Worm (Caenorhabditis elegans) whole organism, L1 larva: ENCODE results near the gene flp-18.

Source experiments
- C04F5.9 ChIP-seq: sonication (generic microtip); optimal IDR thresholded peaks from 2 replicates; lab custom pipeline; 2016; ENCODE audit warnings: missing genetic modification characterization, missing compliant biosample characterization
- Y116A8C.19 ChIP-seq: sonication (generic microtip); optimal IDR thresholded peaks from 2 replicates; lab custom pipeline; 2016; ENCODE audit warnings: missing compliant biosample characterization, missing genetic modification characterization, borderline replicate concordance
- ama-1 ChIP-seq: fragments of 150-350 bp; optimal IDR thresholded peaks from 2 replicates; lab custom pipeline; 2014
- blmp-1 ChIP-seq: fragments of 150-350 bp; optimal IDR thresholded peaks from 2 replicates; lab custom pipeline; 2014; ENCODE audit warnings: missing biosample characterization, missing genetic modification characterization
- ceh-8 ChIP-seq: fragments of 200-800 bp; sonication (Bioruptor generic); optimal IDR thresholded peaks from 2 replicates; lab custom pipeline; 2018; ENCODE audit warnings: mild to moderate bottlenecking, missing genetic modification characterization, moderate library complexity, missing compliant biosample characterization
- ceh-82 ChIP-seq, 3 experiments: fragments of 150-350 bp in 1 of 3; sonication (generic microtip) in 2 of 3; optimal IDR thresholded peaks; 2 replicates each; lab custom pipeline; 2014 to 2017; ENCODE audit warnings: missing biosample characterization in 3 of 3, missing genetic modification characterization in 3 of 3
- ceh-90 ChIP-seq: sonication (generic microtip); optimal IDR thresholded peaks from 2 replicates; lab custom pipeline; 2016; ENCODE audit warnings: missing genetic modification characterization, missing compliant biosample characterization
- efl-1 ChIP-seq, 4 experiments: fragments of 150-350 bp; optimal IDR thresholded peaks in 3 of 4; peaks in 1 of 4; 1 replicate in 1 of 4; 2 replicates in 3 of 4; lab custom pipeline; 2014; ENCODE audit warnings: missing biosample characterization in 2 of 4, missing genetic modification characterization in 2 of 4, missing genetic modification reagents in 2 of 4
- egl-13 ChIP-seq: sonication (generic microtip); optimal IDR thresholded peaks from 2 replicates; lab custom pipeline; 2016; ENCODE audit warnings: missing genotype, missing genetic modification reagents, missing genetic modification characterization, missing compliant biosample characterization
- elt-2 ChIP-seq: sonication (generic microtip); optimal IDR thresholded peaks from 2 replicates; lab custom pipeline; 2016; ENCODE audit warnings: missing genetic modification characterization, mild to moderate bottlenecking, inconsistent platforms, missing compliant biosample characterization, missing genetic modification reagents
- elt-3 ChIP-seq, 6 experiments: fragments of 150-350 bp in 1 of 6; sonication (generic microtip); optimal IDR thresholded peaks; 2 replicates each; lab custom pipeline; 2017 to 2018; ENCODE audit warnings: missing biosample characterization in 6 of 6, missing genetic modification characterization in 6 of 6, inconsistent platforms in 1 of 6
- fkh-10 ChIP-seq: sonication (generic microtip); optimal IDR thresholded peaks from 2 replicates; lab custom pipeline; 2017; ENCODE audit warnings: missing biosample characterization, missing genetic modification reagents, missing genetic modification characterization
- fos-1 ChIP-seq: fragments of 150-350 bp; optimal IDR thresholded peaks from 2 replicates; lab custom pipeline; 2014; ENCODE audit warnings: missing biosample characterization, missing genetic modification characterization
- irx-1 ChIP-seq: sonication (generic microtip); optimal IDR thresholded peaks from 2 replicates; lab custom pipeline; 2016; ENCODE audit warnings: missing genetic modification characterization, missing compliant biosample characterization
- jun-1 ChIP-seq: fragments of 150-350 bp; optimal IDR thresholded peaks from 2 replicates; lab custom pipeline; 2014; ENCODE audit warnings: missing biosample characterization, missing genetic modification reagents, missing genetic modification characterization
- lin-14 ChIP-seq: fragments of 200-800 bp; sonication (Bioruptor generic); optimal IDR thresholded peaks from 2 replicates; lab custom pipeline; 2018; ENCODE audit warnings: mild to moderate bottlenecking, missing genetic modification characterization, moderate library complexity, missing compliant biosample characterization
- lin-35 ChIP-seq, 2 experiments: fragments of 150-350 bp; optimal IDR thresholded peaks; 2 replicates each; lab custom pipeline; 2014; ENCODE audit warnings: missing biosample characterization in 2 of 2, missing genetic modification characterization in 2 of 2, missing genetic modification reagents in 2 of 2
- lsy-2 ChIP-seq, 2 experiments: fragments of 150-350 bp; optimal IDR thresholded peaks; 2 replicates each; lab custom pipeline; 2014; ENCODE audit warnings: missing biosample characterization in 2 of 2, missing genetic modification characterization in 2 of 2
- mep-1 ChIP-seq: fragments of 150-350 bp; optimal IDR thresholded peaks from 2 replicates; lab custom pipeline; 2014; ENCODE audit warnings: missing biosample characterization, missing genetic modification characterization
- nhr-19 ChIP-seq: fragments of 200-800 bp; sonication (Bioruptor generic); conservative IDR thresholded peaks from 2 replicates; pipeline ENCODE4 v1.3.6; 2022; ENCODE audit warnings: missing genetic modification characterization, missing compliant biosample characterization
- nhr-20 ChIP-seq: sonication (generic microtip); optimal IDR thresholded peaks from 2 replicates; lab custom pipeline; 2016; ENCODE audit warnings: mild to moderate bottlenecking, missing genetic modification characterization, missing compliant biosample characterization
- nhr-47 ChIP-seq: sonication (generic microtip); optimal IDR thresholded peaks from 2 replicates; lab custom pipeline; 2016; ENCODE audit warnings: mild to moderate bottlenecking, missing genetic modification characterization, moderate library complexity, missing compliant biosample characterization
- nhr-71 ChIP-seq: sonication (generic microtip); optimal IDR thresholded peaks from 2 replicates; lab custom pipeline; 2016; ENCODE audit warnings: mild to moderate bottlenecking, missing genetic modification characterization, moderate library complexity, missing compliant biosample characterization
- nhr-85 ChIP-seq: sonication (generic microtip); peaks from one replicate; lab custom pipeline; 2016; ENCODE audit warnings: missing genetic modification characterization, inconsistent platforms, missing compliant biosample characterization
- nhr-90 ChIP-seq: sonication (generic microtip); optimal IDR thresholded peaks from 2 replicates; lab custom pipeline; 2016; ENCODE audit warnings: mild to moderate bottlenecking, missing genetic modification characterization, missing compliant biosample characterization; ENCODE audit not compliant: poor library complexity
- pax-3 ChIP-seq: fragments of 200-800 bp; sonication (Bioruptor generic); optimal IDR thresholded peaks from 2 replicates; lab custom pipeline; 2018; ENCODE audit warnings: mild to moderate bottlenecking, missing genetic modification characterization, moderate library complexity, missing compliant biosample characterization
- pqm-1 ChIP-seq: sonication (generic microtip); optimal IDR thresholded peaks from 3 replicates; lab custom pipeline; 2017; ENCODE audit warnings: missing biosample characterization, missing genetic modification characterization
- snpc-4 ChIP-seq: fragments of 150-350 bp; optimal IDR thresholded peaks from 2 replicates; lab custom pipeline; 2014; ENCODE audit warnings: missing biosample characterization, missing genetic modification characterization
- snu-23 ChIP-seq: sonication (generic microtip); optimal IDR thresholded peaks from 2 replicates; lab custom pipeline; 2016; ENCODE audit warnings: missing genetic modification characterization, missing compliant biosample characterization
- tlp-1 ChIP-seq: fragments of 150-350 bp; optimal IDR thresholded peaks from 2 replicates; lab custom pipeline; 2014; ENCODE audit warnings: missing biosample characterization, missing genetic modification characterization
- ztf-11 ChIP-seq, 2 experiments: sonication (generic microtip); optimal IDR thresholded peaks; 2 replicates each; lab custom pipeline; 2016 to 2017; ENCODE audit warnings: missing genetic modification characterization in 2 of 2, missing biosample characterization in 1 of 2, missing compliant biosample characterization in 1 of 2

flp-18 gene

ce11 chrX:3033492-3033891 lies 15.1 kb upstream of the flp-18 start:
- TF ChIP-seq nhr-47 (tag; lab: Kevin White, UChicago), result no peak
- TF ChIP-seq fos-1 (tag; lab: Kevin White, UChicago), result no peak
- no peak for TF ChIP-seq efl-1 (optimal IDR thresholded peaks at IDR 0.05; lab: Kevin White, UChicago)
- peak in 1 of 2 experiments; percentile 86 for TF ChIP-seq efl-1 (GFP tag; optimal IDR thresholded peaks at IDR 0.05 in 1 of 2; lab: Kevin White, UChicago)
- TF ChIP-seq snpc-4 (tag; lab: Kevin White, UChicago), result peak; percentile 76
- TF ChIP-seq tlp-1 (tag; lab: Kevin White, UChicago), result no peak

DNA sequence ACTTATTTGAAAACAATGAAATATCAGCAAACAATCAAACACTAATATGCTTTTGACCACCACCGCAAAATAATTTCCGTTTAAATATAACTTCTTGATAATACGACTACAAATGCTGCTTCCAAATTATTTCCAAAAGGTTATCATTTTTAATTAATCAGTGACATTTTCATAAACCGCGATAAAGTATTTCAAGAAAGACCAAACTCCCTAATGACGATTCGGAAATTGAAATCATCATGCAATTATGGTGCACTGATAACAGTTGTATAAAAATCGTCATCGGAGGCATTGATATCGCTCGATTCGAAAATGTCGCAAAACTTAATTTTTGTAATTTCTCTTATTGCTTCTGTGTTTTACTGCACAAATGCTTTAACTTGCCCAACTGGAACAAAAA lies 13.1 kb upstream of the flp-18 start, which contains the start of gene clec-265:
clec-265 (plus strand) TSS at position 300 of the 400 bp plus-strand sequence.
- TF ChIP-seq pax-3 (tag; lab: Kevin White, UChicago) (peak; percentile 31), tlp-1 (tag; lab: Kevin White, UChicago) (peak; percentile 11), nhr-90 (peak; percentile 4), elt-2 (tag; lab: Kevin White, UChicago) (peak; percentile 96), jun-1 (tag; lab: Kevin White, UChicago) (peak; percentile 14), pqm-1 (tag; lab: Kevin White, UChicago) (peak; percentile 86), Y116A8C.19 (tag; lab: Kevin White, UChicago) (no peak), nhr-20 (tag; lab: Kevin White, UChicago) (no peak), nhr-71 (tag; lab: Kevin White, UChicago) (peak; percentile 7)

DNA sequence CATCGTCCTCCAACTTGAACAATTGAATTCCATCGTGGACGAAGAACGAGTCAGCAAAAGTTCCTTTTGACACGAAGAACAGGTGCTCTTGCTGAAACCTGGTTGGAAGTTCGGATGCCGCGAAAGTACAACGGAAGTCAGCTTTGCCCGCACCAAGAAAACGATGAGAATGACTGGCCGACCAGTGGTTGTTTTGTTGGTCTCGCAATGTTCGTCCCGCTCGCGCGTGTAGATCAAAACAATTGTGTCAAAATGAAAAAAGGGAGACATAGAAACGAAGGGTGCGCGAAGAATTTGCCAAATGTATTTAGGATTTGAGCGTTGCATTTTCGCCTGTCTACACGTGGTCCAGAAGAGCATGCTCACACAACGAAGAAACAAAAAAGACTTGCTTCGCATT lies 10.7 kb upstream of the flp-18 start, which contains the start of gene M02F4.1:
M02F4.1 (minus strand) TSS at position 101 of the 400 bp plus-strand sequence.
- TF ChIP-seq ceh-90 (tag; lab: Kevin White, UChicago) (no peak), snu-23 (GFP tag; lab: Kevin White, UChicago) (no peak), irx-1 (no peak), mep-1 (tag; lab: Kevin White, UChicago) (no peak)

DNA sequence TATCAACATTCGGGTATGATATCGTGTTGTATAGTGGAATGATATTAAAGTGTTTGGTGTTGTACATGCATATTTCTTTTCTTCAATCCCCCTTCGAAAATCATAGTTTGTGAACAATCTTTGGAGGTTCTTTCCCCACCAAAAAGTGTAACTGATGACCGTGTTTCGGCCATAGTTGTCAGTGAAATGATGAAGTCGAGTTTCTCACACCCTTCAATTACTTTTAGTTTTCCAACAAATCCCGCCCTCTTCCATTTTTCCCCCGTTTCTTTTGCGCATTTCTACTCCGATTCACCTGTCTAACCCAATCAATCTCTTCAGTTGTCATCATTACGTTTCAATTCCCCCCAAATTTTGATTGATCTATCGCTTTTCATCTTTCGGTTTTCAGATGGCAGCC lies 6.8 kb upstream of the flp-18 start:
- no peak for TF ChIP-seq pax-3 (tag; lab: Kevin White, UChicago)
- no peak for TF ChIP-seq efl-1 (optimal IDR thresholded peaks at IDR 0.05; lab: Kevin White, UChicago)
- TF ChIP-seq efl-1 (GFP tag; optimal IDR thresholded peaks at IDR 0.05 in 1 of 2; lab: Kevin White, UChicago), result no peak
- no peak for TF ChIP-seq elt-2 (tag; lab: Kevin White, UChicago)
- TF ChIP-seq nhr-20 (tag; lab: Kevin White, UChicago), result peak; percentile 28
- peak; percentile 80 for TF ChIP-seq nhr-85 (tag; lab: Kevin White, UChicago)
- peak in 2 of 6 experiments; percentile 21 to 42 for TF ChIP-seq elt-3 (tag; optimal IDR thresholded peaks at IDR 0.05; lab: Kevin White, UChicago)
- TF ChIP-seq lsy-2 (tag; optimal IDR thresholded peaks at IDR 0.05; lab: Kevin White, UChicago), result peak in 1 of 2 experiments; percentile 17
- peak; percentile 81 for TF ChIP-seq blmp-1 (tag; lab: Kevin White, UChicago)
- no peak for TF ChIP-seq ceh-8 (GFP tag; lab: Kevin White, UChicago)
- no peak for TF ChIP-seq ztf-11 (tag; optimal IDR thresholded peaks at IDR 0.05; lab: Kevin White, UChicago)
- TF ChIP-seq nhr-71 (tag; lab: Kevin White, UChicago), result peak; percentile 33
- peak; percentile 43 for TF ChIP-seq snu-23 (GFP tag; lab: Kevin White, UChicago)
- no peak for TF ChIP-seq jun-1 (tag; lab: Kevin White, UChicago)
- peak; percentile 60 for TF ChIP-seq nhr-19
- peak in 1 of 2 experiments; percentile 1 for TF ChIP-seq lin-35 (GFP tag; optimal IDR thresholded peaks at IDR 0.05; lab: Kevin White, UChicago)
- TF ChIP-seq C04F5.9, result no peak
- no peak for TF ChIP-seq mep-1 (tag; lab: Kevin White, UChicago)
- no peak for TF ChIP-seq ama-1

DNA sequence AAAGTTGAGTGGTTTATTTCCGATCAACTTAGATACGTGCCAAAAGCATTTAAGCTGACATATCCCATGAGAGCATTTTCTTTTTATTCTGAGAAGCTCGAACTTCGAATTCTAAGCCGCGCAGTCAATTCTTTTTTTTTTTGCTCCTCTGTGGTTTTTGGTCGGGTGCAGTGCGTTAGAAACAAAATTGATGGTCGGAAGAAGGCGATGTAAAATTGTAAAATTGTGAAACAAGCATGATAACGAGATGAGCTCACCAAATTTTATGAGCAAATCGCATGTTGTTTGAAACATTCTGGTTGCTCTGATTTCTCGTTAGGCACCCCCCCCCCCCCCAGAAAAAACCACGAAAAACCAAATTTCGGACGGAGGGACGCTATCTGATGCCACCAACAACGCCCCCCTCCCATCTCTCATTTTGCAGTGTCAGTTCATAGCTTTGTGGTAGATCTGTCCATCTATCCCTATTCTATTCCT lies 6.3 kb upstream of the flp-18 start, which contains the start of gene aqp-7:
aqp-7 (plus strand) TSS at position 427 of the 477 bp plus-strand sequence.
- TF ChIP-seq fkh-10 (GFP tag; lab: Kevin White, UChicago) (peak; percentile 22), ceh-82 (tag; optimal IDR thresholded peaks at IDR 0.05; lab: Kevin White, UChicago) (no peak), efl-1 (optimal IDR thresholded peaks at IDR 0.05; lab: Kevin White, UChicago) (no peak), efl-1 (GFP tag; optimal IDR thresholded peaks at IDR 0.05 in 1 of 2; lab: Kevin White, UChicago) (peak in 1 of 2 experiments; percentile 8), lin-14 (GFP tag; lab: Kevin White, UChicago) (peak; percentile 52), egl-13 (tag; lab: Kevin White, UChicago) (peak; percentile 11)
